Fruit fly (Drosophila melanogaster) whole organism, wandering third instar larva: ENCODE data around the gene gdl.

Experiments used
- Jra ChIP-seq: sonication (Bioruptor generic); optimal IDR thresholded peaks from 2 replicates; lab custom pipeline; 2016; ENCODE audit warnings: missing biosample characterization, missing genetic modification characterization
- dl ChIP-seq, 2 experiments: fragments of 175-275, 200-275 bp in 1 of 2; fragments of 200-275 bp in 1 of 2; sonication (Bioruptor generic); optimal IDR thresholded peaks; lab custom pipeline; 2018; ENCODE audit warnings: mild to moderate bottlenecking in 2 of 2, missing biosample characterization in 2 of 2, missing genetic modification characterization in 2 of 2, moderate library complexity in 2 of 2; ENCODE audit not compliant: partially characterized antibody in 2 of 2, insufficient read depth in 1 of 2
- ey ChIP-seq: fragments of 200-800 bp; sonication (Bioruptor generic); optimal IDR thresholded peaks from 2 replicates; lab custom pipeline; 2016; ENCODE audit warnings: missing biosample characterization, missing genetic modification characterization
- sage ChIP-seq: fragments of 200-800 bp; sonication (Bioruptor generic); optimal IDR thresholded peaks from 2 replicates; lab custom pipeline; 2016; ENCODE audit warnings: missing biosample characterization, mild to moderate bottlenecking, missing genetic modification characterization
- sv ChIP-seq: fragments of 200-800 bp; sonication (Bioruptor generic); optimal IDR thresholded peaks from 3 replicates; lab custom pipeline; 2016; ENCODE audit warnings: missing biosample characterization, missing genetic modification characterization

- TF ChIP-seq dl (GFP tag; optimal IDR thresholded peaks at IDR 0.05; lab: Kevin White, UChicago; ENCODE audit: insufficient read depth in 1 of 2, partially characterized antibody in 2 of 2) (no peak), sage (GFP tag; lab: Kevin White, UChicago) (no peak), ey (GFP tag; lab: Kevin White, UChicago) (no peak), Jra (no peak), sv (GFP tag; lab: Kevin White, UChicago) (no peak)
These were observed 34.2 kb downstream of the gdl start for dm6 chr3L:15543467-15543866.
